Fruit fly (Drosophila melanogaster): ENCODE results near the gene CG42661.
A peak's percentile ranks its signal among the peaks of the same experiment; 100 is the strongest.

CG42661 gene

DNA sequence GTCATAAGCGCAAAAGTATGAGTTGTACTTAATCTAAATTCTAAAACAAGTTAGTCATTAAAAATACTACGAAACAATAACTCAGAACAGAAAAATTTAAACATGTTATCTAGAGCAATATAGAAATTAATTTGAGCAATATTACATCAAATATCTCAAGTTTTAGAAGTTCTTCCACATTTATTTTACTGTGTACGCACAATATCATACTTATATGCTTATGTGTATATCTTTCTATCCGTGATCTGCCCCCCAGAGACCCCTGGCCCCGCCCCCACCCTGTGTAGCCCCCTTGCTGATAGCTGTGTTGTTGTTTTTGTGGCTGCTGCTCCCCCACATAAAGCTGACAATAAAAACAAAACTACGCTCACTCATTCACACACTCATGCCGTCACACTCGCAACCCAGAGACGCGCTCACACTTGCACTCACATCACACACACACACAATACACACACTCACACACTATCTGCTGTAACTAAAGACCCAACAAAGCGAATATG is 31.9 kb upstream of the CG42661 start (continued):
- TF ChIP-seq CG6163 (GFP tag; IDR thresholded peaks at IDR 0.05) (peak; percentile 78), achi (GFP tag; optimal IDR thresholded peaks at IDR 0.05) (no peak), CG11294 (GFP tag; IDR thresholded peaks at IDR 0.05) (peak; percentile 18; the same call in 1 of the 2 replicates), CG6792 (GFP tag; optimal IDR thresholded peaks at IDR 0.05) (no peak), CG8119 (GFP tag; IDR thresholded peaks at IDR 0.05) (peak; percentile 48; the same call in 2 of the 3 replicates), Eip93F (GFP tag; optimal IDR thresholded peaks at IDR 0.05) (no peak), Hr39 (GFP tag; optimal IDR thresholded peaks at IDR 0.05) (no peak), ss (GFP tag; optimal IDR thresholded peaks at IDR 0.05) (peak; percentile 28 to 53), Ets21C (GFP tag; optimal IDR thresholded peaks at IDR 0.05) (no peak), eg (GFP tag; IDR thresholded peaks at IDR 0.05) (peak; percentile 78), CG10669 (GFP tag; optimal IDR thresholded peaks at IDR 0.05) (peak; percentile 23), Ets96B (tag; optimal IDR thresholded peaks at IDR 0.05) (peak; percentile 47), Sox102F (GFP tag; optimal IDR thresholded peaks at IDR 0.05) (no peak), spab (GFP tag; optimal IDR thresholded peaks at IDR 0.05) (peak; percentile 22), CG1621 (tag; optimal IDR thresholded peaks at IDR 0.05) (peak; percentile 25), dsx (GFP tag; optimal IDR thresholded peaks at IDR 0.05; ENCODE audit: poor library complexity, severe bottlenecking) (peak; percentile 33), Smox (GFP tag; optimal IDR thresholded peaks at IDR 0.05) (no peak), net (GFP tag; optimal IDR thresholded peaks at IDR 0.05) (peak; percentile 25)

DNA sequence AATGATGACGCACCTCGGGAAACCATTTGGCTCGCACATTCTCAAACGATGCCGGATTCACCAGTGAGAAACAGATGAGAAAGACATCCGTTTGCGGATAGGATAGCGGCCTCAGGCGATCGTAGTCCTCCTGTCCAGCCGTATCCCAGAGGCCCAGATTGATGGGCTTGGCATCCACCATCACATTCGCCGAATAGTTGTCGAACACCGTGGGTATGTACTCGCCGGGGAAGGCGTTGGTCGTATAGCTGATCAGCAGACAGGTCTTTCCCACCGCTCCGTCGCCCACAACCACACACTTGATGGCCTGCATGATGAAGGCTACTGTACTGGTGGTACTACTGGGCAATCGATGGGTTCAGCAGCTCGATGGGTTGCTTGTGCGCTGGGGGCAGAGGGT is 31.1 kb upstream of the CG42661 start:
- TF ChIP-seq Hr38 (GFP tag; optimal IDR thresholded peaks at IDR 0.05) (no peak), Ets21C (GFP tag; optimal IDR thresholded peaks at IDR 0.05) (no peak), lz (GFP tag; optimal IDR thresholded peaks at IDR 0.05) (no peak), Hr4 (GFP tag; optimal IDR thresholded peaks at IDR 0.05) (no peak), pdm3 (GFP tag; optimal IDR thresholded peaks at IDR 0.05) (no peak), OdsH (GFP tag; optimal IDR thresholded peaks at IDR 0.05) (no peak)

DNA sequence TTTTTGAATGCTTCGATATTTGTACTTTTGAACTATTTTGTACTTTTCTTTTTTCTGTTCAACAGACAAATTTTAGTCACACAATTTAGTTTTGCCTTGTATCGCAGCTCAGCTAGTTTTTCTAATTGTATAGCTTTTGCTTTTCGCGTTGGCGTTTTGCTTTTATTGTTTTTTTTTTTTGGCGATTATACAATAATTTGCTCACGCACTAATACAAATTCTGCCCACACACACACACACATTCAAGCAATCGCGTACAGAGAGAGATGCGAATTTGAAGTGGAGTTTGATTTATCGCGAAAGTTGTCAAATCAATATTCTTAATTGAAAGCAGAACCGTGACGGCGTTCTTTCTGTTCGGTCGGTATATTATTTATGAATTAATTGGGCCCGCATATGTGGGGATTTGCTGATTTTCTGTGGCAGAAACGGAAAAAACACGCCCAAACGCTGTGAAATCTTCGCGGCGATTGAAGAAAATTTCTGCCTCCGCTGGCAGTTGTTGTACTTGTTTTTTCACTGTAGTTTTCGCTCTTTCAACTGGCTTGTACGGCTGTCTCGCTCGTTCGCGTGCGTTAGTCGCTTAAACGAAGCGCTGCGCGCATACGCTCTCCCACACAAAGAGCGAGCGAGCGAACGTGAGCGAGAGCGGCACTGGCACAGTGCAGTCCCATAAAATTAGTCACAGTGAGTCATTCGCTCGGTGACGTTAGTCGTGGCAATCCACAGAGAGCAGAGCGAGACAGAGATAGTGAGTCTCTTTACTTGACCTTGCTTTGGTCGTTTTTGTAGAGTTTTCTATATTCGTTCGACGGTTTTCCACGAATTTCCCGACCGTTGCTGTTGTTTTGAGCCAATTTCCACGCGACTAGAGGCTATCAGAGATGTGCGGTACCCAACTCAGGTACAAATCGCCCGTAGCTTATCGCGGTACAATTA is 30.3 kb upstream of the CG42661 start, which contains the start of gene Rac2:
Gene Rac2, minus strand, starts transcription at position 476 of the 939 bp plus-strand sequence.
- TF ChIP-seq CG10631 (GFP tag; optimal IDR thresholded peaks at IDR 0.05) = peak; percentile 47
- peak; percentile 31 for TF ChIP-seq topi (GFP tag; optimal IDR thresholded peaks at IDR 0.05)
- no peak for TF ChIP-seq fd59A (GFP tag; optimal IDR thresholded peaks at IDR 0.05)
- peak; percentile 64; the same call in 2 of the 3 replicates for TF ChIP-seq eg (GFP tag; IDR thresholded peaks at IDR 0.05)
- peak; percentile 29 for TF ChIP-seq Ets21C (GFP tag; optimal IDR thresholded peaks at IDR 0.05)
- peak; percentile 67 for TF ChIP-seq Sox14 (GFP tag; optimal IDR thresholded peaks at IDR 0.05)
- peak; percentile 88 for TF ChIP-seq svp (GFP tag)
- peak; percentile 41 for TF ChIP-seq CG7368 (GFP tag; optimal IDR thresholded peaks at IDR 0.05)
- TF ChIP-seq Hr38 (GFP tag; optimal IDR thresholded peaks at IDR 0.05) = no peak
- peak; percentile 76 for TF ChIP-seq CG32006 (GFP tag; optimal IDR thresholded peaks at IDR 0.05)
- peak; percentile 54 for TF ChIP-seq CG10669 (GFP tag; optimal IDR thresholded peaks at IDR 0.05)
- TF ChIP-seq CG15336 (GFP tag; IDR thresholded peaks at IDR 0.05) = peak; percentile 58
- peak; percentile 37 for TF ChIP-seq cyc (GFP tag; optimal IDR thresholded peaks at IDR 0.05)
- peak; percentile 22 for TF ChIP-seq acj6 (GFP tag; optimal IDR thresholded peaks at IDR 0.05)
- TF ChIP-seq CG34406 (GFP tag; optimal IDR thresholded peaks at IDR 0.05) = peak; percentile 7
- peak; percentile 9 for TF ChIP-seq CG16779 (tag; optimal IDR thresholded peaks at IDR 0.05)
- peak; percentile 51 for TF ChIP-seq CG6808 (GFP tag; optimal IDR thresholded peaks at IDR 0.05)
- peak; percentile 59 for TF ChIP-seq CG9139 (GFP tag; optimal IDR thresholded peaks at IDR 0.05)
- peak; percentile 58 for TF ChIP-seq fkh (GFP tag; optimal IDR thresholded peaks at IDR 0.05)
- peak; percentile 32 for TF ChIP-seq Smox (GFP tag; optimal IDR thresholded peaks at IDR 0.05)
- peak; percentile 46 to 67 for TF ChIP-seq salr (GFP tag; optimal IDR thresholded peaks at IDR 0.05)
- peak; percentile 40 for TF ChIP-seq fd85E (GFP tag; optimal IDR thresholded peaks at IDR 0.05)
- TF ChIP-seq ss (GFP tag; optimal IDR thresholded peaks at IDR 0.05) = peak; percentile 66 to 70
- peak; percentile 30; the same call in 1 of the 2 replicates for TF ChIP-seq CG11294 (GFP tag; IDR thresholded peaks at IDR 0.05)
- peak; percentile 42 for TF ChIP-seq esn (GFP tag; optimal IDR thresholded peaks at IDR 0.05)
- peak; percentile 70 for TF ChIP-seq CG3919 (GFP tag; optimal IDR thresholded peaks at IDR 0.05)
- peak; percentile 67 for TF ChIP-seq Eip75B (GFP tag; optimal IDR thresholded peaks at IDR 0.05)
- no peak for TF ChIP-seq Blimp-1 (GFP tag; optimal IDR thresholded peaks at IDR 0.05)
- peak; percentile 22 for TF ChIP-seq CG11762 (GFP tag; optimal IDR thresholded peaks at IDR 0.05; ENCODE audit: insufficient read depth)

Measured in whole organism, prepupa.